Fruit fly (Drosophila melanogaster) whole organism: ENCODE results near the gene kon.

Source experiments
- CG8478 ChIP-seq: fragments of >200 bp; optimal IDR thresholded peaks from 2 replicates; lab custom pipeline; 2018; ENCODE audit warnings: inconsistent platforms
- Dll ChIP-seq: fragments of >200 bp; optimal IDR thresholded peaks from 2 replicates; lab custom pipeline; 2017
- EcR ChIP-seq, 2 experiments: fragments of >200 bp; optimal IDR thresholded peaks; 2 replicates each; lab custom pipeline; 2017; ENCODE audit warnings: missing biosample characterization in 2 of 2, missing genetic modification characterization in 2 of 2, missing genetic modification reagents in 2 of 2
- pan ChIP-seq: fragments of >200 bp; optimal IDR thresholded peaks from 2 replicates; lab custom pipeline; 2017
- psq ChIP-seq: fragments of >200 bp; optimal IDR thresholded peaks from 2 replicates; lab custom pipeline; 2017
- usp ChIP-seq: fragments of >200 bp; optimal IDR thresholded peaks from 2 replicates; lab custom pipeline; 2017; ENCODE audit warnings: missing biosample characterization, missing genetic modification characterization, mixed read lengths

The kon gene

DNA sequence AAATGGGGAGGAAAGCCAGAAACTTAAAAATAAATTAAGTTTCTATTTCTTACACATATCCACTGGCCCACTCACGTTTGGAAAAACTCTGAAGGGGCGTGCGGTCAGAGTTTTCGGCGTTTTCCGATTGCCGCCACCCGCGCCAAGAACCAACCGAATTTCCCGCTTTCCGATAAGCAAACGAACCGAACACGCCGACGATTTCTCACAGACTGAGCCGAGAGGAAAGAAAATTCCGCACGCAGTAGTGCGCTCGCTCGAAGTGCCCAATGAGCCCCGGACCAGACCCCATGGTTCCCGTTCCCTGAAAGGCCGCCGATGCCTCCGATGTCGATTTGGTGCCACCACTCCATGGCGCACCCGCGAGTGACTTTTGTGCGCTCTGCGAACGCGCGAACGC lies at the start of gene kon:
kon (minus strand) TSS at position 219 of the 400 bp plus-strand sequence.
- TF ChIP-seq pan (lab: Kevin White, UChicago) (no peak), CG8478 (no peak), psq (lab: Kevin White, UChicago) (no peak), usp (GFP tag; lab: Kevin White, UChicago) (no peak), Dll (lab: Kevin White, UChicago) (no peak), EcR (GFP tag; optimal IDR thresholded peaks at IDR 0.05; lab: Kevin White, UChicago) (no peak)

DNA sequence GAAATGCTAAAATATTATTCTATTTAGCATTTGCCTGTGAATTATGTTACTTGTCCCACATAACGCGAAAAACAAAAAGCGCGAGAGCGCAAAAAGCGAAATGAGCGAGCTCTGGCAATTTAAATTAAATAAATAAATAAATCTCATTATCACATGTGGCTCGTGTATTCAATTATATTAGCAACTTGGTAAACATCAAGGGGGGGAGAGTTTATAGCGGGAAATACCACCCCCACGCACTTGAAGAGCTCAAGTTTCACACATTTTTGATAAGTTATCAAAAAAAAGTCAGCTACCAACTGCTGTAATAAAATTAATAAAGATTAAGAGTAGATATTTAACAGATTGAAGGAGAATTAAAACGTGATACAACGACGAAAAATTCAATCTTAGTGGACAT lies 45.7 kb upstream of the kon start:
- TF ChIP-seq pan (lab: Kevin White, UChicago) = no peak
- no peak for TF ChIP-seq CG8478
- no peak for TF ChIP-seq Dll (lab: Kevin White, UChicago)
- TF ChIP-seq usp (GFP tag; lab: Kevin White, UChicago) = no peak
- no peak for TF ChIP-seq EcR (GFP tag; optimal IDR thresholded peaks at IDR 0.05; lab: Kevin White, UChicago)
- TF ChIP-seq psq (lab: Kevin White, UChicago) = no peak

DNA sequence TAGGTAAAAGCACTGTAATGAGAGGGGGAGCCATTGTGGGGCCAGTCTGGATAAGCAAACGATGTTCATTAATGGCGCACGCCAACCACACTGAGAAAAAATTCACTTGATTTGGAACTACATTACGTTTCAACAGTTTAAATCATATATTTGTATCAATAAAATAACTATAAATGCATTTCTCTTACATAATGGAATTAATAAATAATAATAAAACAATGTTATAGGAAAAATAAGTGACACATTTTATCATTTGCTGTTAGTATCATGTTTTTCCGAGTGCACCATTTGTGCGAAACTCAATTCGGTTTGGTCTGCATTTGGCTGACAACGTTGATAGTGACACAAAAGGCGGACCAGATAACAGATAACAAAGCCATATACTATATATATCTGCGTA lies 45.0 kb upstream of the kon start:
- no peak for TF ChIP-seq Dll (lab: Kevin White, UChicago)
- TF ChIP-seq usp (GFP tag; lab: Kevin White, UChicago) = no peak
- no peak for TF ChIP-seq CG8478
- TF ChIP-seq EcR (GFP tag; optimal IDR thresholded peaks at IDR 0.05; lab: Kevin White, UChicago) = no peak
- TF ChIP-seq psq (lab: Kevin White, UChicago) = no peak

DNA sequence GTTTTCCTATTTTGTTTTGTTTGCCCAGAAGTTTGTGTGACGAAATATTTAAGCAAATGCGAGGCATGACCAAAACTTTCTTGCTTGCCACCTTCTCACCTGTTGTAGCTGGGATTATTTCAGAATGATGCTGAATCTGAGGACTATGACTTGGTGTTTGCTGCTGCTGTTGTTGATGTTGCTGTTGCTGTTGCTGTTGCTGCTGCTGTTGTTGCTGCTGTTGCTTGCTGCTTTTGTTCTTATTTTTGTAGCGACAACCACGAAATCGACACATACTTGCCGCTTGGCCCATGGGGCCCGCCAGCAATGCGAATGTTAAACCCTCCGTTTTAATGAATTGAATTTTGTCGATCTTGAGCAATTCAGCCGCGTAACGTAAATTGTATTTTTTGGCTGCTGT lies 42.6 kb upstream of the kon start:
- TF ChIP-seq pan (lab: Kevin White, UChicago) (no peak), EcR (GFP tag; optimal IDR thresholded peaks at IDR 0.05; lab: Kevin White, UChicago) (no peak), Dll (lab: Kevin White, UChicago) (no peak), psq (lab: Kevin White, UChicago) (no peak), usp (GFP tag; lab: Kevin White, UChicago) (no peak)

DNA sequence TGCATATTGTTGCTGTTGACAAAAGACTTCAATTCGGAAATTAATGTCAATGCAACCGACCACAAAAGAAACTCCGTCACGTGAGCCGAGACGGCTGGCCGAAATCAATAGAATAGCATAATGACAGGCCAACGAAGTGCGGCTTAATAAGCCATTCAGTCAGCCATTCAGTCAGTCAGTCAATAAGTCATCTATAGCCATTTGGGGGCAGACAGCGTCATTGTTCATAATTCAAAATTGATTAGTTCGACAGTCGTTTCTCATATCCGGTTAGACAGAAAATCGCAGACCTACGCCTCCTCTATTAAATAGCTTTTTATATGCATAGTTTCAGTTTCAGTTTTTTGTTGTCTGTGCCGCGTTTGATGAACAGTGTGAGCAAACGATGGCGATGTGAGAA lies 22.2 kb upstream of the kon start:
- no peak for TF ChIP-seq CG8478
- no peak for TF ChIP-seq psq (lab: Kevin White, UChicago)
- TF ChIP-seq EcR (GFP tag; optimal IDR thresholded peaks at IDR 0.05; lab: Kevin White, UChicago) = no peak
- TF ChIP-seq Dll (lab: Kevin White, UChicago) = no peak
- no peak for TF ChIP-seq pan (lab: Kevin White, UChicago)
- TF ChIP-seq usp (GFP tag; lab: Kevin White, UChicago) = no peak

DNA sequence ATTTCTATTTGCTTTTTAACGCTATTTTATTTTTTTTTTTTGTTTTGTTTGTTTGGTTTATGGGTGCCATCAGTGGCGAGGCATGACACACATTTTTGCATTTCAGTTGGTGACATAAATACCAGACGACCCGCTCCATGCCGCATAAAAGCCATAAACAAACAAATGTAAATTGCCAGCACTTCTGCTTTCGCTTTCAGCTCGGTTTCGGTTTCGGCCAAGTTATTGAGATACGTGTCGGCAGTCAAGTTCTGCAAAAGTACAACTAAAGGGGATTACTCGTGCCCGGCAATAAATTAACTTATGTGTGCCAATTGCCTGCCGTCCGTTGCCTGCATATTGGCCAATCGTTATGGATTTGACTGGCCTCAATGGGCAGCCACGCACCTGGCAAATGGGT lies 21.1 kb upstream of the kon start:
- TF ChIP-seq psq (lab: Kevin White, UChicago) (no peak), EcR (GFP tag; optimal IDR thresholded peaks at IDR 0.05; lab: Kevin White, UChicago) (no peak), CG8478 (no peak), Dll (lab: Kevin White, UChicago) (no peak), pan (lab: Kevin White, UChicago) (no peak), usp (GFP tag; lab: Kevin White, UChicago) (no peak)

DNA sequence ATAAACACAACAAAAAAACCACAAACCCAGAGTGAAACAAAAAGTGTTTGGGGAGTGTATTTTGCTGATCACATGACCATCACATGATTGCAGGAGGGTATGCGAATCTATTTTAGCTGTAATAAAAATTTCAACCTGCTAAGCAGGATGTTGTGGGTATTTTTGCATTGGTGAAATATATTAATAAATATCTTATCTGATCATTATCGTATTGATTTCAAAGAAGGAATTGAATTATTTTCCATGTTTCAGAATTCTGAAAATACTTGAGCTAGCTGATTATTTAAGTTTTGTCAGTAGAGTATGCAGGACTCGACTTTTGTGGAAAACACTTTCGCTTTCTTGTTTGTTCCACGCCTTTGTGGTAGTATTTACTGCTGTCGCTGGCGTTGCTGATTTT lies 19.2 kb upstream of the kon start:
- no peak for TF ChIP-seq psq (lab: Kevin White, UChicago)
- no peak for TF ChIP-seq pan (lab: Kevin White, UChicago)
- TF ChIP-seq Dll (lab: Kevin White, UChicago) = no peak
- no peak for TF ChIP-seq CG8478
- TF ChIP-seq usp (GFP tag; lab: Kevin White, UChicago) = no peak
- no peak for TF ChIP-seq EcR (GFP tag; optimal IDR thresholded peaks at IDR 0.05; lab: Kevin White, UChicago)

DNA sequence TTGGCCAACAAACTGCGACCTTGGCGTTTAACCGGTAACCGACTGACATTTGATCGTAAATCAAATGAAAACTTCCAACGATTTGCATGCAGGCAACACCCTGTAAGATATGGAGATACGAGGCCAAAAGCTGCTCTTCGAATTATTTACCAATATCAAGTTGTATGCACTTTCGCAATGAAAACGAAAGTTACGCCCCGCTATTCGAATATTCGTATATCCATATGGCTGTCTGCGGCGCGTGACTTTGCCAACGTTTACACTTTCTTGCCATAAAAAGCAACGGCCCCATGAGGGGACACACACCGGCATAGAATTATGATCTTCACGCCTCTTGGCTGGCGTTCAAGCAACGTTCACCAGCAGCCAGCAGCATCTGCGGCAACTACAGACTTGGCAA lies 18.5 kb upstream of the kon start:
- TF ChIP-seq EcR (GFP tag; optimal IDR thresholded peaks at IDR 0.05; lab: Kevin White, UChicago) (no peak), psq (lab: Kevin White, UChicago) (no peak), pan (lab: Kevin White, UChicago) (no peak), usp (GFP tag; lab: Kevin White, UChicago) (no peak), CG8478 (no peak), Dll (lab: Kevin White, UChicago) (no peak)

DNA sequence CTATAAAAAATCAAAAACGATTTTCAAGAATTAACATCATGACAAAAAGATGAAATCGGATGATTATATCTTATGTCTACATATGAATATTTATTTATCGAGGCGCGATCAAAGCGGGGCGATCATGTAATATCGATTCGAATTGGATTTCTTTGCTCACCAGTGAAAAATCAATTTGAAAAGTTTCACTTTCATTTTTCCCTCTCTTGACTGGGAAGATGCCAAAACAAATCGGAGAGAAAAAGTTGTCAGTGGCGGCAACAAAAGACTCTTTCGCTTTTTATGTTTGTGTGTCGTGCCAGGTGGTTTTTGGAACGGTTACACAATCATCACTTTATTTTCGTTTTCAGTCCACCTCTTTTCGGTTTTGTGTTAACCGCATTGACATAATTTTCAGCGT lies 15.1 kb upstream of the kon start:
- TF ChIP-seq psq (lab: Kevin White, UChicago) = no peak

DNA sequence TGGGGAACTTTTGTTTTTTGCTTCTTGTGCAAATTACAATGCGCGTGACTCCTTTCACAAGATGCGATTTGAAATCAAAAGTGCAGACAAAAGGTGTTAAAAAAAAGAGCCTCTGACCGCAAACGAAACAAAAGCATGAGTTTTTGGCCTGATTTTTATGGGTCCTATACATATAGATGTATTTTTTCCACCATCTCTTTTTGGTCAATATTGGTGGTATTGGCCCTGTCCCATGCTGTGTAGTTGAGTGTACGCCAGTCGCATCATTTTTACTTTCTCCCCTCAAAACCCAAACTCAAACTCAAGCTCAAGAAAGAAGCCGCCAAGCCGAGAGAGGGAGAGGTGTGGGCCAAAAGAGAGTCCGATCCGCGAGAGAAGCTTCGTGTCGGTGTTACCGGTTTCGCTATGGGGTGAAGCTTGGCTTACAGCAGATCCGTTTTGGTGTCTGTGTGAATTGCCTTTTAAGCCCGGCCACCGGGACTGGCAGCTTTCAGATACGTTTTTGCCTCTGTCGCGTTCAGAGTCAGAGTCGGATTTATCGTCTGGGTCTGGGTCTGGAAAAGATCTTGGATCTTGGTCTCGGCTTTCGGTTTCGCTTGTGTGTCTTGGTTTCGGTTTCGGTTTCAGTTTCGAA lies 13.3 kb upstream of the kon start, which contains the start of gene CG10211:
CG10211 (plus strand) TSS at position 486 of the 634 bp plus-strand sequence.
- no peak for TF ChIP-seq usp (GFP tag; lab: Kevin White, UChicago)

DNA sequence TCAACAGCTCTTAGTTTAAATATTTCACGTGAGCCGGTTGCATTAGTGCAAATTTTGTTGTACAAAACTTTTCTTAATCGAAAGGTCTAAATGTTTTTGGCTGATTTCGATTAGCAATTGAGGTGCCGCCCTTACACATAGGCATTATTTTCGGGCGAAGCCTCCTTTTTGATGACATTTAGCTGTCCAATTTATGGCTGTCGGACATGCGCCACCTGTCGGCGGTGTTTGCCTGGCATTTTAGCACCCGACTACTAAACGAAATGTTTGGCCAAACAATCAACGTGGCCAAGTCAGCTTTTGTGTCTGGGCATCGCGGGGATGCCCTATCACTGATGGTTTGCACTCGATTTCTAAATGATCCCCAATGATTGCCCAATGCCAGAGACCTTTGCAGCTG lies 12.6 kb upstream of the kon start:
- no peak for TF ChIP-seq pan (lab: Kevin White, UChicago)
- no peak for TF ChIP-seq Dll (lab: Kevin White, UChicago)
- no peak for TF ChIP-seq usp (GFP tag; lab: Kevin White, UChicago)
- TF ChIP-seq EcR (GFP tag; optimal IDR thresholded peaks at IDR 0.05; lab: Kevin White, UChicago) = no peak
- TF ChIP-seq CG8478 = no peak
- TF ChIP-seq psq (lab: Kevin White, UChicago) = no peak

DNA sequence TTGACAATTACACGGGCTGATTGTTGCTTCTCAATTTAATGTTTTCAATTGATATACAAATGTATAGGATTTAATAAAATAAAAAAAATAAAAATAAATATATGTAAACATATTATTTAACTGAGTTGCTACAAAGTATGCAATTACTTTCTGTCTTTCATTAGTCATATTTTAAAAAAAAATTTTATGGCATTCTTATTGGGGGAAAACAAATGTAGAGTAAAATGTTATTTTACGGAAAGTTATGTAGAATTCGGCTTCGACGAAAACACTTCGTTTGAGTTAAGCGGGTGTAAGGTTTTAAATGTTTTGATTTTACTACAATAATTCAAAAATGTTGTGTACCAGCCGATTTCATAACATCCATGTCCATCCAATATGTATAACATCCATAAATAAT lies 9.6 kb upstream of the kon start:
- TF ChIP-seq psq (lab: Kevin White, UChicago) (no peak), usp (GFP tag; lab: Kevin White, UChicago) (no peak), CG8478 (no peak), EcR (GFP tag; optimal IDR thresholded peaks at IDR 0.05; lab: Kevin White, UChicago) (no peak), pan (lab: Kevin White, UChicago) (no peak), Dll (lab: Kevin White, UChicago) (no peak)
